Worm (Caenorhabditis elegans) whole organism, L3 larva: Measurements from ENCODE around the gene W02B3.4.

Source experiments
- aly-2 ChIP-seq: fragments of 150-350 bp; optimal IDR thresholded peaks from 2 replicates; lab custom pipeline; 2014; ENCODE audit warnings: missing biosample characterization, missing genetic modification characterization
- ama-1 ChIP-seq: fragments of 150-350 bp; optimal IDR thresholded peaks from 2 replicates; lab custom pipeline; 2018
- ceh-9 ChIP-seq: sonication (generic microtip); optimal IDR thresholded peaks from 2 replicates; lab custom pipeline; 2018; ENCODE audit warnings: missing biosample characterization, missing genetic modification characterization
- egl-27 ChIP-seq: sonication (generic microtip); optimal IDR thresholded peaks from 4 replicates; lab custom pipeline; 2017; ENCODE audit warnings: missing biosample characterization, missing genetic modification reagents, missing genetic modification characterization
- egl-5 ChIP-seq: fragments of 150-350 bp; optimal IDR thresholded peaks from 2 replicates; lab custom pipeline; 2017; ENCODE audit warnings: missing biosample characterization, missing genetic modification reagents, missing genetic modification characterization, inconsistent platforms
- elt-1 ChIP-seq: fragments of 150-350 bp; optimal IDR thresholded peaks from 2 replicates; lab custom pipeline; 2014; ENCODE audit warnings: missing biosample characterization, missing genetic modification characterization
- elt-2 ChIP-seq: sonication (generic microtip); optimal IDR thresholded peaks from 2 replicates; lab custom pipeline; 2016; ENCODE audit warnings: missing genetic modification reagents, mild to moderate bottlenecking, missing genetic modification characterization, missing compliant biosample characterization
- eor-1 ChIP-seq, 2 experiments: fragments of 150-350 bp; optimal IDR thresholded peaks; 2 replicates each; lab custom pipeline; 2014 to 2018; ENCODE audit warnings: missing biosample characterization in 2 of 2, missing genetic modification characterization in 2 of 2
- fkh-2 ChIP-seq: fragments of 150-350 bp; optimal IDR thresholded peaks from 2 replicates; lab custom pipeline; 2014; ENCODE audit warnings: missing biosample characterization, missing genetic modification reagents, missing genetic modification characterization
- fos-1 ChIP-seq: fragments of 150-350 bp; optimal IDR thresholded peaks from 2 replicates; lab custom pipeline; 2014; ENCODE audit warnings: missing biosample characterization, missing genetic modification characterization
- hmg-11 ChIP-seq: sonication (generic microtip); optimal IDR thresholded peaks from 2 replicates; lab custom pipeline; 2016; ENCODE audit warnings: missing genetic modification characterization, missing compliant biosample characterization
- jun-1 ChIP-seq: fragments of 150-350 bp; optimal IDR thresholded peaks from 2 replicates; lab custom pipeline; 2014; ENCODE audit warnings: missing biosample characterization, missing genetic modification reagents, missing genetic modification characterization
- lin-15B ChIP-seq: fragments of 150-350 bp; optimal IDR thresholded peaks from 2 replicates; lab custom pipeline; 2014; ENCODE audit warnings: missing biosample characterization, missing genetic modification characterization
- lin-39 ChIP-seq: fragments of 150-350 bp; optimal IDR thresholded peaks from 2 replicates; lab custom pipeline; 2018; ENCODE audit warnings: missing biosample characterization, missing genetic modification reagents, missing genetic modification characterization
- lsy-12 ChIP-seq: sonication (generic microtip); optimal IDR thresholded peaks from 2 replicates; lab custom pipeline; 2016; ENCODE audit warnings: mild to moderate bottlenecking, missing genetic modification characterization, missing compliant biosample characterization
- mdl-1 ChIP-seq: fragments of 150-350 bp; optimal IDR thresholded peaks from 2 replicates; lab custom pipeline; 2014; ENCODE audit warnings: missing biosample characterization, missing genetic modification characterization
- mml-1 ChIP-seq: fragments of 150-350 bp; sonication (generic microtip); optimal IDR thresholded peaks from 3 replicates; lab custom pipeline; 2014; ENCODE audit warnings: missing biosample characterization, missing genetic modification characterization
- nfya-1 ChIP-seq: sonication (generic microtip); optimal IDR thresholded peaks from 2 replicates; lab custom pipeline; 2017; ENCODE audit warnings: missing genetic modification characterization, mild to moderate bottlenecking, missing compliant biosample characterization, antibody characterized with exemption, moderate library complexity; ENCODE audit not compliant: insufficient read depth
- nhr-11 ChIP-seq: fragments of 150-350 bp; optimal IDR thresholded peaks from 2 replicates; lab custom pipeline; 2014; ENCODE audit warnings: missing biosample characterization, missing genetic modification characterization
- nhr-12 ChIP-seq: fragments of 150-350 bp; optimal IDR thresholded peaks from 2 replicates; lab custom pipeline; 2014; ENCODE audit warnings: missing biosample characterization, missing genetic modification characterization
- nhr-23 ChIP-seq: fragments of 150-350 bp; optimal IDR thresholded peaks from 2 replicates; lab custom pipeline; 2014; ENCODE audit warnings: missing biosample characterization, missing genetic modification reagents, missing genetic modification characterization
- nhr-237 ChIP-seq: fragments of 150-350 bp; optimal IDR thresholded peaks from 2 replicates; lab custom pipeline; 2014; ENCODE audit warnings: missing biosample characterization, missing genetic modification characterization
- nhr-25 ChIP-seq: sonication (generic microtip); optimal IDR thresholded peaks from 2 replicates; lab custom pipeline; 2017; ENCODE audit warnings: missing biosample characterization, missing genetic modification characterization
- nhr-28 ChIP-seq: fragments of 150-350 bp; optimal IDR thresholded peaks from 2 replicates; lab custom pipeline; 2014; ENCODE audit warnings: missing biosample characterization, missing genetic modification characterization
- nhr-43 ChIP-seq: sonication (generic microtip); optimal IDR thresholded peaks from 2 replicates; lab custom pipeline; 2016; ENCODE audit warnings: mild to moderate bottlenecking, missing genetic modification characterization, missing compliant biosample characterization; ENCODE audit not compliant: poor library complexity, severe bottlenecking
- nhr-67 ChIP-seq: fragments of 150-350 bp; optimal IDR thresholded peaks from 2 replicates; lab custom pipeline; 2014; ENCODE audit warnings: missing biosample characterization, missing genetic modification characterization
- nhr-76 ChIP-seq: fragments of 150-350 bp; sonication (generic microtip); optimal IDR thresholded peaks from 5 replicates; lab custom pipeline; 2014; ENCODE audit warnings: missing biosample characterization, missing genetic modification characterization
- nhr-77 ChIP-seq: fragments of 150-350 bp; optimal IDR thresholded peaks from 2 replicates; lab custom pipeline; 2014; ENCODE audit warnings: missing biosample characterization, missing genetic modification characterization
- pha-4 ChIP-seq: fragments of 150-350 bp; optimal IDR thresholded peaks from 2 replicates; lab custom pipeline; 2014; ENCODE audit warnings: missing biosample characterization, missing genetic modification reagents, missing genetic modification characterization
- pqm-1 ChIP-seq: fragments of 150-350 bp; optimal IDR thresholded peaks from 2 replicates; lab custom pipeline; 2017; ENCODE audit warnings: missing biosample characterization, missing genetic modification characterization, inconsistent platforms
- sea-2 ChIP-seq: fragments of 150-350 bp; sonication (generic microtip); optimal IDR thresholded peaks from 4 replicates; lab custom pipeline; 2014; ENCODE audit warnings: missing biosample characterization, missing genetic modification reagents, missing genetic modification characterization
- skn-1 ChIP-seq: fragments of 150-350 bp; optimal IDR thresholded peaks from 2 replicates; lab custom pipeline; 2014; ENCODE audit warnings: missing biosample characterization, missing genetic modification characterization
- snpc-4 ChIP-seq: fragments of 150-350 bp; optimal IDR thresholded peaks from 2 replicates; lab custom pipeline; 2014; ENCODE audit warnings: missing biosample characterization, missing genetic modification characterization
- unc-62 ChIP-seq: fragments of 150-350 bp; sonication (generic microtip); optimal IDR thresholded peaks from 4 replicates; lab custom pipeline; 2014; ENCODE audit warnings: missing biosample characterization, missing genetic modification reagents, missing genetic modification characterization
- zag-1 ChIP-seq: fragments of 150-350 bp; optimal IDR thresholded peaks from 2 replicates; lab custom pipeline; 2014; ENCODE audit warnings: missing biosample characterization, missing genetic modification characterization

W02B3.4 gene

ce11 chrIII:651587-651986 lies 31.6 kb downstream of the W02B3.4 start (continued):
- TF ChIP-seq nhr-237 (no peak), lsy-12 (no peak), ceh-9 (tag; lab: Kevin White, UChicago) (no peak), lin-15B (no peak), lin-39 (tag; lab: Kevin White, UChicago) (no peak), fkh-2 (tag; lab: Kevin White, UChicago) (no peak), nfya-1 (tag; lab: Kevin White, UChicago) (no peak), egl-5 (tag; lab: Kevin White, UChicago) (no peak), fos-1 (tag; lab: Kevin White, UChicago) (no peak)

- TF ChIP-seq aly-2 (tag; lab: Kevin White, UChicago) (no peak), nhr-28 (tag; lab: Kevin White, UChicago) (no peak), nhr-43 (tag; lab: Kevin White, UChicago) (no peak), snpc-4 (tag; lab: Kevin White, UChicago) (no peak), mdl-1 (tag; lab: Kevin White, UChicago) (no peak), unc-62 (GFP tag; lab: Kevin White, UChicago) (no peak), nhr-25 (peak; percentile 57)
These were observed 32.7 kb downstream of the W02B3.4 start for ce11 chrIII:650539-650938.

ce11 chrIII:649935-650334 lies 33.3 kb downstream of the W02B3.4 start:
- TF ChIP-seq nhr-237 (no peak), nhr-76 (no peak), lin-39 (tag; lab: Kevin White, UChicago) (no peak), zag-1 (tag; lab: Kevin White, UChicago) (no peak), nhr-11 (tag; lab: Kevin White, UChicago) (no peak), nhr-12 (tag; lab: Kevin White, UChicago) (no peak)

ce11 chrIII:647248-647647 lies 36.0 kb downstream of the W02B3.4 start:
- TF ChIP-seq nhr-23, result peak; percentile 19
- TF ChIP-seq skn-1 (tag; lab: Kevin White, UChicago), result no peak
- TF ChIP-seq pha-4 (tag; lab: Kevin White, UChicago), result peak; percentile 78
- TF ChIP-seq nfya-1 (tag; lab: Kevin White, UChicago), result peak; percentile 26
- TF ChIP-seq hmg-11 (tag; lab: Kevin White, UChicago), result peak; percentile 47
- no peak for TF ChIP-seq ama-1 (lab: Kevin White, UChicago)

ce11 chrIII:646454-646853 lies 36.8 kb downstream of the W02B3.4 start, which contains the start of gene orai-1:
Gene orai-1 (plus strand): TSS chrIII:646754.
- TF ChIP-seq nhr-43 (tag; lab: Kevin White, UChicago) (no peak), egl-27 (tag; lab: Kevin White, UChicago) (no peak), jun-1 (tag; lab: Kevin White, UChicago) (no peak)
- TF ChIP-seq, all 47 proteins: peak for 0

ce11 chrIII:644660-645059 lies 38.6 kb downstream of the W02B3.4 start:
- TF ChIP-seq unc-62 (GFP tag; lab: Kevin White, UChicago), result no peak
- no peak for TF ChIP-seq mml-1 (tag; lab: Kevin White, UChicago)
- no peak for TF ChIP-seq fkh-2 (tag; lab: Kevin White, UChicago)
- TF ChIP-seq egl-27 (tag; lab: Kevin White, UChicago), result no peak
- TF ChIP-seq lin-39 (tag; lab: Kevin White, UChicago), result no peak
- no peak for TF ChIP-seq nfya-1 (tag; lab: Kevin White, UChicago)
- no peak for TF ChIP-seq lin-15B
- no peak for TF ChIP-seq jun-1 (tag; lab: Kevin White, UChicago)

ce11 chrIII:641759-642158 lies 41.5 kb downstream of the W02B3.4 start, which contains the start of gene W06E11.1:
Gene W06E11.1 (plus strand): TSS chrIII:642059.
- TF ChIP-seq nhr-76, result no peak
- TF ChIP-seq skn-1 (tag; lab: Kevin White, UChicago), result no peak
- no peak for TF ChIP-seq elt-1 (tag; lab: Kevin White, UChicago)
- TF ChIP-seq nhr-237, result no peak
- no peak for TF ChIP-seq nhr-43 (tag; lab: Kevin White, UChicago)
- TF ChIP-seq mdl-1 (tag; lab: Kevin White, UChicago), result no peak
- TF ChIP-seq eor-1 (tag; optimal IDR thresholded peaks at IDR 0.05; lab: Kevin White, UChicago), result no peak
- no peak for TF ChIP-seq nhr-23
- TF ChIP-seq egl-27 (tag; lab: Kevin White, UChicago), result no peak
- TF ChIP-seq lin-15B, result no peak
- TF ChIP-seq snpc-4 (tag; lab: Kevin White, UChicago), result no peak
- no peak for TF ChIP-seq pqm-1 (tag; lab: Kevin White, UChicago)
- TF ChIP-seq nhr-11 (tag; lab: Kevin White, UChicago), result no peak
- TF ChIP-seq nhr-67 (tag; lab: Kevin White, UChicago), result no peak
- TF ChIP-seq elt-2, result no peak
- no peak for TF ChIP-seq nhr-28 (tag; lab: Kevin White, UChicago)
- no peak for TF ChIP-seq sea-2
- TF ChIP-seq nhr-77 (tag; lab: Kevin White, UChicago), result no peak
- no peak for TF ChIP-seq zag-1 (tag; lab: Kevin White, UChicago)
- TF ChIP-seq pha-4 (tag; lab: Kevin White, UChicago), result no peak
